Fruit fly (Drosophila melanogaster): ENCODE data around the gene CG3386.

The CG3386 gene

dm6 chr3L:636434-636833 is 45.8 kb downstream of the CG3386 start (continued):
- 0 out of 3 replicates have a peak, but pooled peaks have one; percentile 27 for TF ChIP-seq CG14860 (GFP tag; IDR thresholded peaks at IDR 0.05; ENCODE audit: partially characterized antibody)
- peak; percentile 60; the same call in 1 of the 3 replicates for TF ChIP-seq ase (GFP tag; IDR thresholded peaks at IDR 0.05)
- peak; percentile 75 for TF ChIP-seq CG18262 (tag; optimal IDR thresholded peaks at IDR 0.05)
- TF ChIP-seq Dip3 (GFP tag; optimal IDR thresholded peaks at IDR 0.05) = no peak
- peak; percentile 15 for TF ChIP-seq CG8944 (GFP tag; optimal IDR thresholded peaks at IDR 0.05)
- peak; percentile 57 for TF ChIP-seq CG14441 (GFP tag; IDR thresholded peaks at IDR 0.05)
- TF ChIP-seq slp2 (GFP tag; optimal IDR thresholded peaks at IDR 0.05) = peak; percentile 2
- no peak for TF ChIP-seq tll (GFP tag; optimal IDR thresholded peaks at IDR 0.05)
- TF ChIP-seq sisA (GFP tag; IDR thresholded peaks at IDR 0.05) = peak; percentile 72
- TF ChIP-seq dysf (GFP tag; IDR thresholded peaks at IDR 0.05) = peak; percentile 62; the same call in 2 of the 3 replicates
- no peak for TF ChIP-seq HLH4C (GFP tag; IDR thresholded peaks at IDR 0.05; ENCODE audit: partially characterized antibody)
- no peak for TF ChIP-seq Trl (optimal IDR thresholded peaks at IDR 0.05)
- peak; percentile 30 for TF ChIP-seq Trl (GFP tag; optimal IDR thresholded peaks at IDR 0.05)
- TF ChIP-seq Bgb (GFP tag; IDR thresholded peaks at IDR 0.05; ENCODE audit: partially characterized antibody) = no peak
- TF ChIP-seq CG11085 (GFP tag; IDR thresholded peaks at IDR 0.05) = 0 out of 2 replicates have a peak, but pooled peaks have one; percentile 21
- peak; percentile 84 for TF ChIP-seq CG8388 (GFP tag; optimal IDR thresholded peaks at IDR 0.05)
- TF ChIP-seq croc (GFP tag; conservative IDR thresholded peaks at IDR 0.05) = peak; percentile 50
- no peak for TF ChIP-seq CG8478 (optimal IDR thresholded peaks at IDR 0.05)
- peak; percentile 81 for TF ChIP-seq CG10979 (tag; optimal IDR thresholded peaks at IDR 0.05)
- no peak for TF ChIP-seq CG12744 (GFP tag; optimal IDR thresholded peaks at IDR 0.05)
- TF ChIP-seq ATbp (GFP tag; optimal IDR thresholded peaks at IDR 0.05) = peak; percentile 80
- TF ChIP-seq CG6272 (GFP tag; IDR thresholded peaks at IDR 0.05) = peak; percentile 22; the same call in 1 of the 2 replicates
- TF ChIP-seq CG17612 (GFP tag; IDR thresholded peaks at IDR 0.05) = peak; percentile 26; the same call in 1 of the 2 replicates
- peak; percentile 63 for TF ChIP-seq esg (GFP tag; conservative IDR thresholded peaks at IDR 0.05)
- TF ChIP-seq Dad (GFP tag; optimal IDR thresholded peaks at IDR 0.05) = peak; percentile 62
- TF ChIP-seq CG15269 (tag; optimal IDR thresholded peaks at IDR 0.05) = peak; percentile 38
- TF ChIP-seq ftz-f1 (GFP tag; optimal IDR thresholded peaks at IDR 0.05) = no peak
- TF ChIP-seq Hr39 (optimal IDR thresholded peaks at IDR 0.05) = no peak
- peak; percentile 82 for TF ChIP-seq vvl (GFP tag; IDR thresholded peaks at IDR 0.05)
- no peak for TF ChIP-seq pita (GFP tag; optimal IDR thresholded peaks at IDR 0.05)
- peak; percentile 78; the same call in 2 of the 3 replicates for TF ChIP-seq otp (GFP tag; IDR thresholded peaks at IDR 0.05)
- TF ChIP-seq ap (GFP tag; IDR thresholded peaks at IDR 0.05) = peak; percentile 65
- peak; percentile 84 for TF ChIP-seq Blimp-1 (GFP tag; optimal IDR thresholded peaks at IDR 0.05)
- 0 out of 2 replicates have a peak, but pooled peaks have one; percentile 51 for TF ChIP-seq sens-2 (GFP tag; IDR thresholded peaks at IDR 0.05)
- peak; percentile 45 for TF ChIP-seq gcm (GFP tag; optimal IDR thresholded peaks at IDR 0.05)
- TF ChIP-seq Antp (GFP tag; optimal IDR thresholded peaks at IDR 0.05) = peak; percentile 21
- TF ChIP-seq Sox102F (GFP tag; optimal IDR thresholded peaks at IDR 0.05) = peak; percentile 85
- peak; percentile 15 for TF ChIP-seq trh (GFP tag; optimal IDR thresholded peaks at IDR 0.05)
- TF ChIP-seq Nf-YB (GFP tag; optimal IDR thresholded peaks at IDR 0.05) = peak; percentile 37
- TF ChIP-seq Sry-β (GFP tag; optimal IDR thresholded peaks at IDR 0.05) = no peak
- no peak for TF ChIP-seq Dbx (GFP tag; IDR thresholded peaks at IDR 0.05)
- peak; percentile 63 for TF ChIP-seq CG4404 (GFP tag; IDR thresholded peaks at IDR 0.05)
- no peak for TF ChIP-seq Kr (GFP tag; optimal IDR thresholded peaks at IDR 0.05)
- TF ChIP-seq CG1792 (GFP tag; optimal IDR thresholded peaks at IDR 0.05) = no peak
- peak; percentile 71 for TF ChIP-seq dmrt11E (tag; optimal IDR thresholded peaks at IDR 0.05)
- TF ChIP-seq zen (tag; optimal IDR thresholded peaks at IDR 0.05) = peak; percentile 49
- peak; percentile 31 for TF ChIP-seq maf-S (GFP tag; optimal IDR thresholded peaks at IDR 0.05)
- TF ChIP-seq Nf-YA (GFP tag; IDR thresholded peaks at IDR 0.05) = no peak
- peak; percentile 45 for TF ChIP-seq dan (GFP tag; IDR thresholded peaks at IDR 0.05)
- no peak for TF ChIP-seq cas (GFP tag; IDR thresholded peaks at IDR 0.05)
- peak; percentile 29 for TF ChIP-seq bcd (GFP tag; optimal IDR thresholded peaks at IDR 0.05)
- 0 out of 3 replicates have a peak, but pooled peaks have one; percentile 16 for TF ChIP-seq jigr1 (GFP tag; IDR thresholded peaks at IDR 0.05)
